Worm (Caenorhabditis elegans) whole organism, L4/young adult: ENCODE measurements around the gene taf-11.1.
"Not testable (repeated sequence)": the region's sequence is repeated elsewhere in the genome, so short reads cannot be mapped to it uniquely, and the experiment has no call there.

ENCODE experiments used
- W03F9.2 ChIP-seq: fragments of 150-350 bp; optimal IDR thresholded peaks from 2 replicates; lab custom pipeline; 2014; ENCODE audit warnings: missing biosample characterization, missing genetic modification characterization
- dao-5 ChIP-seq: sonication (generic microtip); optimal IDR thresholded peaks from 2 replicates; lab custom pipeline; 2016; ENCODE audit warnings: missing genotype, missing genetic modification characterization, moderate library complexity, missing compliant biosample characterization
- him-1 ChIP-seq: sonication (generic microtip); optimal IDR thresholded peaks from 2 replicates; lab custom pipeline; 2016; ENCODE audit warnings: missing genotype, missing genetic modification reagents, missing genetic modification characterization, missing compliant biosample characterization

ce11 chrX:4207385-4207784 is 47.6 kb upstream of the taf-11.1 start, which contains the start of gene F20B6.9:
- TF ChIP-seq dao-5, him-1, W03F9.2 (tag; lab: Kevin White, UChicago): not testable (repeated sequence)
